Fruit fly (Drosophila melanogaster) whole organism, larva: ENCODE data around the gene hiw.

Experiments used
- noc ChIP-seq: fragments of 200-800 bp; sonication (Bioruptor generic); optimal IDR thresholded peaks from 3 replicates; lab custom pipeline; 2019; ENCODE audit warnings: missing biosample characterization, mild to moderate bottlenecking, missing genetic modification characterization, moderate library complexity

The hiw gene

DNA sequence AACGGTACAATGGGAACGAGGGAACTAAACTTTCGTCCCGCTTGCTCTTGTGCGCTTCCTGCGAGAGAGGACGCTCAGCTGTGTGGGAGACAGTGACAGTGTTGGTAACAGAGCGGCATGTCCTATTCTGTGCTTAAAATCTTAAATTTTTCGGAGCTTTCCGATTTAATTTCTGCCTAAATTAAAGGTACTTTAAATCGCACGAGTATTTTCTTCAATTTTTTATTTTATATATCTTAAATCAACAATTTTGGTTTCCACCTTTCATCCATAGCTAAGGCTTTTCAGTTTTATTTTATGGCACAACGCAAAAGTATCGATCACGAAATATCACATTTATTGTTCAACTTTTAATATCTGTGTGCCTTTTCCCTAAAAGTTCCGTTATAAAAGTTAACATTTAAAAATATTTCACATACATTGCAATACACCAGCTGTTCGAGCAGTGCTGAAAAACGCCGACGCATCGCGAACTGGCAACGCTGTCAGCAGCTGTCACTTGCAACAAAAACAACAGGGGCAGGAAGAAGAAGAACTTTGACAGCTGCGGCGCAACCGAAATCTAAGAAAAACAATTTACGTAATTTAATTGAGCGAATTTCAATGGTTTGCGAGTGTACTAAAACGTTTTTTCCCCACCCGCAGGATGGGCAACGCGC lies at the start of gene hiw, which contains the start of gene ND-B18:
TSS of gene hiw (minus strand) at position 26 of the 659 bp plus-strand sequence.
TSS of gene ND-B18 (plus strand) at position 330 of the 659 bp plus-strand sequence.
- TF ChIP-seq noc, result no peak

- TF ChIP-seq noc, result no peak
Measured at dm6 chrX:15111888-15112287, 48.7 kb upstream of the hiw start.

DNA sequence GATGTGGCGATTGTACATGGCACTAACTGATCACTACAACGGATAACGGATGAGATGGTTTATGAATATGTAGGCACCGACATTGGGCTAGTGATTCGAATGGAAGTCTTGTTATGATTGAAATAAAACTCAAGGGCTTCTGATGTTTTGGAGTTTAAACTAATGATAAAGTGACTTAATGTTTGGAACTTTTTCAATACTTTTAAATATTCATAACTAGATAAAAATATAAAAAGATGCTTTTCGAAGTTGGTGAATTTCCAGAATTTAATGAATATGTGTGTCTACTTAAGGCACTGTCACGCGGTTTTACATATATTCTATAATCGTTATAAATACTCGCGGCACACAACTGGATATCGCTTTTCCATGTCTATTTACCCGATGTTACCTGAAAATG lies 32.7 kb upstream of the hiw start, which contains the start of gene CG9072:
TSS of gene CG9072 (minus strand) at position 101 of the 400 bp plus-strand sequence.
- no peak for TF ChIP-seq noc

- TF ChIP-seq noc, result no peak
Measured at dm6 chrX:15091159-15091558, 27.9 kb upstream of the hiw start.

DNA sequence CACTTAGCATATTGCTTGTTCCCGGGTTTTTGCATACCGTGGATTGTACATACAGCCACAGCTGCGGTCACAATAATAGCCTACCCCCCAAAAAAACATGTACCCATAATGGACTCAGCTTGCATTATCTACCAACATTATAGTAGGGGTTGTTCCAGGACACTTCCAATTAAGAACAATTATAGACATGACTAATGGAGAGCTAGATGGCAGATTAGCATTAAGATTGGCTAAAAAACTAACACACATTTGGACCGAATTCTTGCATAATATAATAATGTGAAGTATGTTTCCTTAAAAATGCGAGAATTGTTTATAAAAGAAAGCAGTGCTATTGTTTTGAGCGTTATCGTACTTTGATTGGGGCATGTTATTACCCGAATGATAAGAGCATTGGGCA lies 27.1 kb upstream of the hiw start:
- no peak for TF ChIP-seq noc

DNA sequence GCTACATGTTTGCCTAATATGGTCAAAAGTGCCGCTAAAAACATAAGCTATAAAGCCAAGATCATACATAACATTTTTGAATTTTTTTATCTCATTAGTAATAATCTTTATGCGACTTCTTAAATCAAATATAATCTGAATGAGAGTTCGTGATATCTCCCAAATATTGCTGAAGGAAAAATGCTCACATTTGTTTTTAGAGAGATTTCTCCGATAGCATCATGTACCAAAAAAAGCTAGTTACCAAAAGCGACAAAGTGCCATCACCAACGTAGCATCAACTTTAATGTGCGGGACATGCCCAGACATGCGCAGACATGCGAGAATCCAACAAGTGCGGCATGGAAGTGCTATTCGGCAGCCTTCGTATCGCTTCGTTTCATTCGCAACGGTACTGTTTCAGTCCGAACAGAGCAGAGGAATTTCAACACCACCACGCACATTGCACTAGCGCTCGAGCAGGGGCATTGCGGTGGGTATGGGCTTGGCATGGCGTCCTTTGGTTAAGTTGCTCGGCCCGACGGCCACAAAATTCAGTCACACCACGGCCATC lies 26.0 kb upstream of the hiw start, which contains the start of gene Rab3-GEF:
TSS of gene Rab3-GEF (plus strand) at position 537 of the 553 bp plus-strand sequence.
- TF ChIP-seq noc, result no peak

dm6 chrX:15085777-15086510 lies 22.7 kb upstream of the hiw start, which contains the start of the genes CG15027 and Dbct:
Gene CG15027 (minus strand): TSS chrX:15085827.
Gene Dbct (plus strand): TSS chrX:15086125.
- TF ChIP-seq noc, result peak; percentile 82

dm6 chrX:15084580-15085138 lies 21.4 kb upstream of the hiw start, which contains the start of gene Cox17:
Gene Cox17 (minus strand): TSS chrX:15084699.
- TF ChIP-seq noc, result peak; percentile 87

- no peak for TF ChIP-seq noc
Measured at dm6 chrX:15082681-15083080, 19.5 kb upstream of the hiw start, which contains the start of gene CG33178. Gene CG33178 (plus strand): TSS chrX:15082827.

dm6 chrX:15080780-15081402 lies 17.7 kb upstream of the hiw start, which contains the start of gene CG33177:
Gene CG33177 (plus strand): TSS chrX:15081367.
- TF ChIP-seq noc, result peak; percentile 39

dm6 chrX:15079945-15080344 lies 16.7 kb upstream of the hiw start:
- TF ChIP-seq noc, result no peak

DNA sequence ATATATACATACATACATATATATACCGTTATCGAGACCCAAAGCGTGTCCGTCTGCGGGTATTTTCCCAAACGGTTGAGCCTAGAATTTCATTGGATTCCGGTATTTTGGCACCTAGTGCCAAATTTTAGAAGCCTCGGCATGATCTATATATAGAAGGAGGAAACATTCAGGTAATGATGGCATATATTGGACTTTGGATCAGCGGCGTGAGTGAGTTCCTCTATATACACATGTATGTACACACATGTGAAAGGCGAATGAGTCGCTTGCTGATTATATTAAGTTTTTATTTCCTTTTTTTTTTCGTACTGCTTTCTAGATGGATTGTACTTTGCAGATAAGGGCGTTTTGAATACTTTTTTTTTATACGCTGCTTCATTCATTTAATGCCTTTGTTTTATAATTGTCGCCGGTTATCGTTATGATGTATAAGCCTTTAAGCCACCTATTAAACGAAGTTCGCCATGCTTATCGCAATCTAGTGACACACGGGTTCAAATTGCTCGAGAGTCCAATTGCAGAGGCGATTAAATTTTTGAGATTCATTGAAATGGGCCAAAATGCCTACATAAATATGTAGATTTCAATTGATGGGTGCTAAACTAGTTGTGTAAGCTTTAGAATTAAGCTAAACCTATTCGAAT lies 16.1 kb upstream of the hiw start:
- peak; percentile 59 for TF ChIP-seq noc

dm6 chrX:15078394-15078793 lies 15.2 kb upstream of the hiw start:
- TF ChIP-seq noc, result no peak

DNA sequence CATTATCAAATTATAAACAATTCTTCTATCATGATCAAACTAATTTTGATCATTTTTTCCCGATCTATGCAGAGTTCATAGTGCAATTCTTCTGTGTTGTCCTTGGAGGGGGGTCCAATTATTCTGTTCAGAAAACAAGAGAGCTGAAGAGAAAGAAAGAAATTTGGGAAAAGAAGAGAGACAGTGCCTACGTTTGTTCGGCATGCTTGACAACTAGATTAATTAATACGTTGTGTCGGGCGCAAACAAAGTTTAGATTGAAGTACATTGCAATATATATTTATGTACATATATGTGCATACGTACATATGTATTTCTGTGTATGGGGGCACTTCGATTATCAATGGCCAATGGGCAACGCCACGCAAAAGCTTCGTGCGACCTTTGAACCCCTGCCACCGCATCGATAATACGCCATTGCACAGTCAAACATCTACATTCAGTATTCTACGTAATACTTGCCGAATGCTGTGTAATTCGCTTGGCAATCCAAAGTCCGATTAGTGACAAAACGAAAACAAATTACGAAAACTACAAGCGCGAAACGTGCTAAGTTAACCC lies 14.4 kb upstream of the hiw start:
- TF ChIP-seq noc, result no peak

- TF ChIP-seq noc, result no peak
Measured at dm6 chrX:15076606-15077005, 13.4 kb upstream of the hiw start.
